Worm (Caenorhabditis elegans) whole organism, L4/young adult: Measurements from ENCODE around the gene clec-183.

Experiments used
- W03F9.2 ChIP-seq: fragments of 150-350 bp; optimal IDR thresholded peaks from 2 replicates; lab custom pipeline; 2014; ENCODE audit warnings: missing biosample characterization, missing genetic modification characterization
- dao-5 ChIP-seq: sonication (generic microtip); optimal IDR thresholded peaks from 2 replicates; lab custom pipeline; 2016; ENCODE audit warnings: missing genotype, missing genetic modification characterization, moderate library complexity, missing compliant biosample characterization
- him-1 ChIP-seq: sonication (generic microtip); optimal IDR thresholded peaks from 2 replicates; lab custom pipeline; 2016; ENCODE audit warnings: missing genotype, missing genetic modification reagents, missing genetic modification characterization, missing compliant biosample characterization

DNA sequence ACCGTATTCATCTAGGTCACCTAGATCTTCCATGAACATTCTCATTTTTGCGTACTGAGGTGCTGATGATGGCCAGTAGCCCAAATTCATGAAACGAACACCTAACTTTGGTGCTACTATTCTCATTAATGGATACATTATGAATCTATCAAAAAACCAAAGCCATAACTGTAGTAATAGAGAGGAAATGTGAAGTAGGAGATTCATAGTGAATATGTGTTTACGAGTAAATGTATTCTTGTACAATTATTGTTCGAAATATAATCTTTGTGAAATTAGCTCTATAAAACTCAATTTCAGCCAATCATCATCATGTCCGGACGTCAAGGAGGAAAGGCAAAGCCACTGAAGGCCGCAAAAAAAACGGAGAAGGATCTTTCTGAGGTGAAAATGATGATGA, 8.7 kb upstream of the clec-183 start, which contains the start of the genes F49C12.11 and nemt-1:
- TF ChIP-seq him-1 (no peak), W03F9.2 (tag; lab: Kevin White, UChicago) (no peak), dao-5 (tag; lab: Kevin White, UChicago) (no peak)
